Fruit fly (Drosophila melanogaster): ENCODE measurements around the gene CG8036.

Gene CG8036

dm6 chr3R:8694110-8694826, 26.6 kb downstream of the CG8036 start (continued):
- TF ChIP-seq knrl (GFP tag; IDR thresholded peaks at IDR 0.05; ENCODE audit: partially characterized antibody), result no peak
- TF ChIP-seq CG3407 (GFP tag; optimal IDR thresholded peaks at IDR 0.05), result no peak
- no peak for TF ChIP-seq CG6683 (GFP tag; optimal IDR thresholded peaks at IDR 0.05)
- TF ChIP-seq CG10209 (GFP tag; optimal IDR thresholded peaks at IDR 0.05), result no peak
- no peak for TF ChIP-seq CG31224 (GFP tag; IDR thresholded peaks at IDR 0.05)
- no peak for TF ChIP-seq tin (GFP tag; optimal IDR thresholded peaks at IDR 0.05)
- TF ChIP-seq crc (GFP tag; optimal IDR thresholded peaks at IDR 0.05), result no peak
- TF ChIP-seq CG17568 (GFP tag; optimal IDR thresholded peaks at IDR 0.05), result peak; percentile 44
- TF ChIP-seq vfl (GFP tag; optimal IDR thresholded peaks at IDR 0.05), result no peak
- TF ChIP-seq CG34224 (GFP tag; IDR thresholded peaks at IDR 0.05; ENCODE audit: partially characterized antibody), result no peak
- no peak for TF ChIP-seq pum (GFP tag; optimal IDR thresholded peaks at IDR 0.05)
- TF ChIP-seq CG31441 (GFP tag; IDR thresholded peaks at IDR 0.05), result no peak
- TF ChIP-seq CG10274 (GFP tag; optimal IDR thresholded peaks at IDR 0.05), result no peak
- no peak for TF ChIP-seq CG2712 (tag; optimal IDR thresholded peaks at IDR 0.05)
- no peak for TF ChIP-seq CG12659 (GFP tag; optimal IDR thresholded peaks at IDR 0.05)
- TF ChIP-seq CG10565 (GFP tag; optimal IDR thresholded peaks at IDR 0.05), result no peak
- TF ChIP-seq CG12155 (GFP tag; optimal IDR thresholded peaks at IDR 0.05), result no peak
- no peak for TF ChIP-seq CG43689 (GFP tag; IDR thresholded peaks at IDR 0.05)
- TF ChIP-seq CG4282 (GFP tag; optimal IDR thresholded peaks at IDR 0.05), result no peak
- TF ChIP-seq tup (GFP tag; optimal IDR thresholded peaks at IDR 0.05), result no peak
- no peak for TF ChIP-seq CHES-1-like (GFP tag; optimal IDR thresholded peaks at IDR 0.05)
- TF ChIP-seq CG30020 (tag; optimal IDR thresholded peaks at IDR 0.05), result no peak
- no peak for TF ChIP-seq trem (tag; optimal IDR thresholded peaks at IDR 0.05)
- no peak for TF ChIP-seq YL-1 (GFP tag; optimal IDR thresholded peaks at IDR 0.05)
- no peak for TF ChIP-seq Camta (GFP tag; optimal IDR thresholded peaks at IDR 0.05)
- TF ChIP-seq sisA (GFP tag; IDR thresholded peaks at IDR 0.05), result no peak
- no peak for TF ChIP-seq Six4 (GFP tag; optimal IDR thresholded peaks at IDR 0.05)
- TF ChIP-seq Atf-2 (GFP tag; optimal IDR thresholded peaks at IDR 0.05), result no peak
- peak; percentile 14; the same call in 1 of the 2 replicates for TF ChIP-seq onecut (GFP tag; IDR thresholded peaks at IDR 0.05)
- no peak for TF ChIP-seq CG2678 (tag; optimal IDR thresholded peaks at IDR 0.05)
- no peak for TF ChIP-seq Stat92E (GFP tag; optimal IDR thresholded peaks at IDR 0.05)
- no peak for TF ChIP-seq vnd (GFP tag; IDR thresholded peaks at IDR 0.05; ENCODE audit: partially characterized antibody)
- TF ChIP-seq E2f2 (GFP tag; IDR thresholded peaks at IDR 0.05), result no peak
- no peak for TF ChIP-seq p53 (GFP tag; optimal IDR thresholded peaks at IDR 0.05)
- TF ChIP-seq sna (GFP tag; IDR thresholded peaks at IDR 0.05; ENCODE audit: partially characterized antibody), result no peak
- no peak for TF ChIP-seq Dfd (GFP tag; optimal IDR thresholded peaks at IDR 0.05)
- no peak for TF ChIP-seq CG17912 (GFP tag; optimal IDR thresholded peaks at IDR 0.05)
- TF ChIP-seq gem (tag; optimal IDR thresholded peaks at IDR 0.05), result no peak
- no peak for TF ChIP-seq jigr1 (GFP tag; IDR thresholded peaks at IDR 0.05)
- no peak for TF ChIP-seq shn (GFP tag; optimal IDR thresholded peaks at IDR 0.05)
- peak; percentile 21 for TF ChIP-seq CG6813 (GFP tag; optimal IDR thresholded peaks at IDR 0.05)
- TF ChIP-seq CG10366 (GFP tag; IDR thresholded peaks at IDR 0.05), result no peak
- TF ChIP-seq chinmo (GFP tag; IDR thresholded peaks at IDR 0.05; ENCODE audit: partially characterized antibody), result no peak
- TF ChIP-seq CG8359 (GFP tag; optimal IDR thresholded peaks at IDR 0.05; ENCODE audit: borderline replicate concordance), result no peak
- no peak for TF ChIP-seq insv (GFP tag; optimal IDR thresholded peaks at IDR 0.05)
- no peak for TF ChIP-seq CG4730 (GFP tag; IDR thresholded peaks at IDR 0.05)
- TF ChIP-seq eyg (GFP tag; optimal IDR thresholded peaks at IDR 0.05), result no peak
- no peak for TF ChIP-seq aop (GFP tag; IDR thresholded peaks at IDR 0.05)
- no peak for TF ChIP-seq Dbx (GFP tag; IDR thresholded peaks at IDR 0.05)
- TF ChIP-seq Hey (tag; optimal IDR thresholded peaks at IDR 0.05), result no peak

All from whole organism, embryonic.